Fruit fly (Drosophila melanogaster): ENCODE results near the gene CG15484.

The CG15484 gene

DNA sequence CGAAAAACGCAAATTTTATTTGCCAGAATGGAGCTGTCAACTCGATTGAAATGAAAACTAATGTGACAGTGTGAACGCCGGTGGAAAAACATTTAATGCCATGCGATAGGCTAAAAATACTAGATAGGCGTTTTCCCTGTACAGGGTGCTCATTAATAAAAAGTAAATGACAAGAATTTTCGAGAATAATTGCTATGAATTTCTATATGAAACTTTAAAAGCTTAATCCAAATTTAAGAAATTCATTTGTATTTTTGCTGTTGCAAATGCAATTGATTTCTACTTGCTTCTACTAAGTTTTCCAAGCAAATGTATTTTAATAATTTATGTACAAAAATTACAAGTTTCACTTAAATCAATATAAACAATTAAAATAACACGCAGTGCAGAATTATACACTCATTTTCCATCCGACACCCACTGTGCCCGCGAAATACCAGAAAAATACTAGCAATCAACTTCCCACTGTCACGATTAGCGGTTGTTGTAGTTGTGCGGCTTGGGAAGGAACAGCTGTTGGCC is 14.3 kb upstream of the CG15484 start, which contains the start of gene Pih1D1 (continued):
- TF ChIP-seq CG16779 (tag; optimal IDR thresholded peaks at IDR 0.05) (peak; percentile 86), fd59A (GFP tag; optimal IDR thresholded peaks at IDR 0.05) (peak; percentile 92), Hr4 (GFP tag; optimal IDR thresholded peaks at IDR 0.05) (peak; percentile 97), Eip75B (GFP tag; optimal IDR thresholded peaks at IDR 0.05) (peak; percentile 94), CG6854 (GFP tag; optimal IDR thresholded peaks at IDR 0.05) (peak; percentile 49), Gug (GFP tag; IDR thresholded peaks at IDR 0.05) (peak; percentile 97), lz (GFP tag; optimal IDR thresholded peaks at IDR 0.05) (peak; percentile 96), CG1621 (tag; optimal IDR thresholded peaks at IDR 0.05) (peak; percentile 80), CG7368 (GFP tag; optimal IDR thresholded peaks at IDR 0.05) (peak; percentile 84), Smox (GFP tag; optimal IDR thresholded peaks at IDR 0.05) (peak; percentile 94), Blimp-1 (GFP tag; optimal IDR thresholded peaks at IDR 0.05) (peak; percentile 88), Hr38 (GFP tag; optimal IDR thresholded peaks at IDR 0.05) (peak; percentile 73), CG6276 (GFP tag; optimal IDR thresholded peaks at IDR 0.05) (peak; percentile 94), CG8119 (GFP tag; IDR thresholded peaks at IDR 0.05) (peak; percentile 97), Met (GFP tag; optimal IDR thresholded peaks at IDR 0.05) (peak; percentile 95), CG8632 (GFP tag; optimal IDR thresholded peaks at IDR 0.05) (peak; percentile 91), CG6808 (GFP tag; optimal IDR thresholded peaks at IDR 0.05) (peak; percentile 92), Sox15 (GFP tag; optimal IDR thresholded peaks at IDR 0.05) (peak; percentile 96), CG10631 (GFP tag; optimal IDR thresholded peaks at IDR 0.05) (peak; percentile 97), CG32006 (GFP tag; optimal IDR thresholded peaks at IDR 0.05) (peak; percentile 98), fd85E (GFP tag; optimal IDR thresholded peaks at IDR 0.05) (peak; percentile 71), CG9139 (GFP tag; optimal IDR thresholded peaks at IDR 0.05) (peak; percentile 78), svp (GFP tag) (peak; percentile 97), CG3919 (GFP tag; optimal IDR thresholded peaks at IDR 0.05) (peak; percentile 96), Ets96B (tag; optimal IDR thresholded peaks at IDR 0.05) (peak; percentile 94), topi (GFP tag; optimal IDR thresholded peaks at IDR 0.05) (peak; percentile 95), salr (GFP tag; optimal IDR thresholded peaks at IDR 0.05) (peak; percentile 86 to 97), CG6792 (GFP tag; optimal IDR thresholded peaks at IDR 0.05) (peak; percentile 90), CG6163 (GFP tag; IDR thresholded peaks at IDR 0.05) (peak; percentile 96), net (GFP tag; optimal IDR thresholded peaks at IDR 0.05) (peak; percentile 89), achi (GFP tag; optimal IDR thresholded peaks at IDR 0.05) (peak; percentile 94), CG11902 (GFP tag; optimal IDR thresholded peaks at IDR 0.05) (peak; percentile 95)

DNA sequence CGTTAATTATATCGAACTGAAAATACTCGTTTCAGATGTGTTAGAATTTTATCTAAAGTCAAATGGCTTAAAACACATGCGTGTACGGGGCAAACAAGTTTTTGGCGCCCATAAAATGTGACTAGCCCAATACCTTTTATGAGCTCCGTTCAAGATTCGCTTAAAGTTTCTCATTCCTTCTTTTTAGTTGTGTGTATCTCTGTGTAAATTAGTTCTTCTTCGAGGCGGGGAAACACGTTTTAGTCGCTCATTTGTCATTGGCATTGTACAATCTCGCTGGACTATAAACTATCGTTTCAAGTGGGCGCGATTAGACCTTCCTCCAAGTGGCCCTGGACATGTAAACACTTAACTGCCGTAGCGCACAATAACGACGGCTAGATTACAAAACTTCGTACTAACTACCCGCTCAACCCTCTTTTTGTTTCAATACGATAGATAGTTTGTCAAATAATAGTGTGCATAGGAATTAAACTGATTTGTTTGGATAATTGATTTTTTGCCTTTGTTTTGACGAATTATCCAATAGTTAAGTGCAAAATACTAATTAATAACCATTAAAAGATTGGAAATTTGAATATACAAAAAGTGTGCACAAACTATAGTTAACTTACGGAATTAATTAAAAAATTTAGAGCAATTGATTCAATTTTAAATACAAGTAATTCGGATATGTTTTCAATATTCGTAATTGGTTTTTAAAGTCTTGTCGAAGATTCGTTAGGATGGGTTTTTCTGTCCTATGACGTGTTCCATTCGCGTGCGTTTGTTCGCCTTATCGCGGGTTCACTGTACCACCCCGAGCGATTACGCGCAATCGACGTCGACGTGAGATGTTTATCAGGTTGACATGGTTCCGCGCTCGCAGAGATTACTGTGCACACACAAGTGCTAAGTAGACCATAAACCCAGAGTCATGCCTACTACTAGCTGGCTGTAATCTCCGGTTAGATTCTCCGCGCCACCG is 13.2 kb upstream of the CG15484 start:
- peak; percentile 3 for TF ChIP-seq Lpt (GFP tag; optimal IDR thresholded peaks at IDR 0.05)
- TF ChIP-seq salr (GFP tag; optimal IDR thresholded peaks at IDR 0.05), result no peak
- peak; percentile 0 for TF ChIP-seq CG7368 (GFP tag; optimal IDR thresholded peaks at IDR 0.05)
- TF ChIP-seq Eip75B (GFP tag; optimal IDR thresholded peaks at IDR 0.05), result peak; percentile 15
- TF ChIP-seq CG11762 (GFP tag; optimal IDR thresholded peaks at IDR 0.05; ENCODE audit: insufficient read depth), result peak; percentile 11
- TF ChIP-seq acj6 (GFP tag; optimal IDR thresholded peaks at IDR 0.05), result peak; percentile 23
- peak; percentile 45; the same call in 1 of the 2 replicates for TF ChIP-seq CG15336 (GFP tag; IDR thresholded peaks at IDR 0.05)
- TF ChIP-seq net (GFP tag; optimal IDR thresholded peaks at IDR 0.05), result peak; percentile 29
- TF ChIP-seq CG10669 (GFP tag; optimal IDR thresholded peaks at IDR 0.05), result peak; percentile 58
- TF ChIP-seq CG6808 (GFP tag; optimal IDR thresholded peaks at IDR 0.05), result no peak
- TF ChIP-seq Ets21C (GFP tag; optimal IDR thresholded peaks at IDR 0.05), result no peak
- no peak for TF ChIP-seq dac (GFP tag; optimal IDR thresholded peaks at IDR 0.05)
- peak in 1 of 2 experiments; percentile 12 for TF ChIP-seq ss (GFP tag; optimal IDR thresholded peaks at IDR 0.05)
- peak; percentile 26 for TF ChIP-seq CG3919 (GFP tag; optimal IDR thresholded peaks at IDR 0.05)
- TF ChIP-seq CG10631 (GFP tag; optimal IDR thresholded peaks at IDR 0.05), result no peak
- TF ChIP-seq Sox14 (GFP tag; optimal IDR thresholded peaks at IDR 0.05), result peak; percentile 26
- no peak for TF ChIP-seq pdm3 (GFP tag; optimal IDR thresholded peaks at IDR 0.05)
- no peak for TF ChIP-seq dsx (GFP tag; optimal IDR thresholded peaks at IDR 0.05; ENCODE audit: poor library complexity, severe bottlenecking)
- no peak for TF ChIP-seq fd85E (GFP tag; optimal IDR thresholded peaks at IDR 0.05)
- TF ChIP-seq Hr39 (GFP tag; optimal IDR thresholded peaks at IDR 0.05), result no peak
- TF ChIP-seq CG4318 (GFP tag; optimal IDR thresholded peaks at IDR 0.05), result no peak
- peak; percentile 36; the same call in 1 of the 2 replicates for TF ChIP-seq CG11294 (GFP tag; IDR thresholded peaks at IDR 0.05)
- TF ChIP-seq achi (GFP tag; optimal IDR thresholded peaks at IDR 0.05), result peak; percentile 22
- TF ChIP-seq Hr38 (GFP tag; optimal IDR thresholded peaks at IDR 0.05), result no peak
- TF ChIP-seq CG8319 (GFP tag; optimal IDR thresholded peaks at IDR 0.05), result no peak
- TF ChIP-seq CG6276 (GFP tag; optimal IDR thresholded peaks at IDR 0.05), result peak; percentile 51

All from whole organism, prepupa.